Fruit fly (Drosophila melanogaster): ENCODE measurements around the gene Boh2.

Boh2 gene

DNA sequence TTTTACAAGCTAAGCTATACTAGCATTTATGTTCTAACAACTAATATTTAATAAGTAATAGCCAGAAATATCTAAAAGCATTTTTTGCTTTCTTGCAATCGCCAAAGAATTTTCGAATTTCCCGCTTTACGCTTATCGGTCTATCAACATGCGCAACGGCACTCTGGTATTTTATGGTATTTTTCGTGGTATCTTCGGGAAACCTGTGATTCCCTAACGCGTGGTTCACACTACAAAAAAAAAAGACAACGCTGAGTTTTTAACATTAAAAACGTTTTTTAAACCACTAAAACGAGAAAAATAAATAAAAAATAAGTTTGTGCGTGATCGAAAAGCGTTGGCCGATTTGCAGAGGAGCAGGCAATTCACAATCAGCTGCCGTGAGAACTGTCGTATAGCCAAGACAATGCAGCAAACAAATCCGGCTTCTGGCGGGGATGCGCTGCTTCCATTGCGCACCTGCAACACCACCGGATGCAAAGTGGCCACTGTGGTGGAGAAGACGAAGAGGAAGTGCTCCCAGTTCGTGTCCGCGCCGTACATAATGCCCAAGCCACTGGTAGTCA lies at the start of gene Boh2 (continued):
- TF ChIP-seq CG13624 (GFP tag; optimal IDR thresholded peaks at IDR 0.05) (no peak), CG7357 (GFP tag; IDR thresholded peaks at IDR 0.05) (no peak), CG14710 (tag; optimal IDR thresholded peaks at IDR 0.05) (peak; percentile 26), Six4 (GFP tag; optimal IDR thresholded peaks at IDR 0.05) (no peak), lab (GFP tag; optimal IDR thresholded peaks at IDR 0.05) (no peak), CG10462 (GFP tag; optimal IDR thresholded peaks at IDR 0.05) (no peak), CG42726 (GFP tag; IDR thresholded peaks at IDR 0.05; ENCODE audit: partially characterized antibody) (no peak), jumu (GFP tag; optimal IDR thresholded peaks at IDR 0.05) (no peak), Oli (tag; optimal IDR thresholded peaks at IDR 0.05) (no peak), CG7556 (GFP tag; optimal IDR thresholded peaks at IDR 0.05) (no peak), ind (GFP tag; optimal IDR thresholded peaks at IDR 0.05) (no peak), shn (GFP tag; optimal IDR thresholded peaks at IDR 0.05) (no peak), chinmo (GFP tag; IDR thresholded peaks at IDR 0.05; ENCODE audit: partially characterized antibody) (no peak), lola (GFP tag; optimal IDR thresholded peaks at IDR 0.05) (no peak), amos (GFP tag; IDR thresholded peaks at IDR 0.05; ENCODE audit: partially characterized antibody) (no peak), so (GFP tag; IDR thresholded peaks at IDR 0.05) (no peak), Aef1 (GFP tag; IDR thresholded peaks at IDR 0.05) (no peak), Trl (optimal IDR thresholded peaks at IDR 0.05) (no peak), Trl (GFP tag; optimal IDR thresholded peaks at IDR 0.05) (no peak), Neu2 (GFP tag; optimal IDR thresholded peaks at IDR 0.05; ENCODE audit: borderline replicate concordance) (no peak), CG11504 (tag; optimal IDR thresholded peaks at IDR 0.05) (peak; percentile 19), CG3847 (GFP tag; IDR thresholded peaks at IDR 0.05) (no peak)

DNA sequence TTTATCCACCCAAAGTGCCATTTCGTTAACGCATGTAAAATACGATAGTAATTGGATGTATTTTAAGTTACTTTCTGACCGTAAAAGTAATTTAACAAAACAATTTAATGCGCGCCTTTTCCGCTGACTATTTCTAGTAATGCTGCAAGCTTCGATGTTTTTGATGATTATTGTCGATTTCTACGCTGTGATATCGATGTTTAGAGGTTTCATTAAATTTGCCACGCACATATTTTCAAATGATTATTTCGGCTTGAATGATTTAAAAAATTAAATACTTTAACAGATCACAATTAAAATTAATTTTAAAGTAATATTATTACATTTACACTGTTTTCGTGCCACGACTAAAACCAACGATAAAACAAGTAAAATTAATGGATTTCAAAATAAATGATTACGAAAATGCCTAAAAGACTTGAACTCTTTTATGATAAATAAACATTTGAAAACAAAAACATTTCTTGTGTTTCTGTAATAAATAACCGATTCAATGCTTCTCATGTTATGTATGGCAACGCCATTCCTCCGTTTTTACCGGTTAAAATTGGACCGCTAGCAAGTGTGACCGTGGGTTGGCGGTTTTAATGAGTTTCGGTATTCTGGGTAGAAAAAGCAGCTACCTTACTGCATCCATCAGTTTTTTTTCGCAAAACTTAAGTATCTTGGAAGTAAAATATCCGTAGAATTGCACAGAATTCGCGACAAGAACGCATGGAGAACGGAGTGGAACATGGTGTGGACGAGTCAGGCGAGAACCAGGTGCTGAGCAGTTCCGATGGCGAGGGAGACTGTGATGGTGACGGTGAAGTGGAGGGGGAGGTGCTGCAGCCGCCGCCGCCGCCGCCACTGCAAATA lies 48.5 kb upstream of the Boh2 start, which contains the start of the genes RfC38 and CG4751:
RfC38 (minus strand) TSS at position 495 of the 858 bp plus-strand sequence.
CG4751 (plus strand) TSS at position 587 of the 858 bp plus-strand sequence.
- TF ChIP-seq HmgZ (tag; optimal IDR thresholded peaks at IDR 0.05) (no peak), dmrt99B (tag; optimal IDR thresholded peaks at IDR 0.05) (no peak), grau (tag; optimal IDR thresholded peaks at IDR 0.05) (no peak), exex (tag; optimal IDR thresholded peaks at IDR 0.05) (peak; percentile 37), pb (GFP tag; optimal IDR thresholded peaks at IDR 0.05) (peak; percentile 4), CG13296 (GFP tag; optimal IDR thresholded peaks at IDR 0.05) (no peak), gt (GFP tag; IDR thresholded peaks at IDR 0.05) (no peak), Max (GFP tag; optimal IDR thresholded peaks at IDR 0.05) (peak; percentile 2), Dad (GFP tag; optimal IDR thresholded peaks at IDR 0.05) (no peak), CG13287 (GFP tag; IDR thresholded peaks at IDR 0.05; ENCODE audit: partially characterized antibody) (peak; percentile 76), Ets65A (GFP tag) (peak; percentile 59), Meics (GFP tag; optimal IDR thresholded peaks at IDR 0.05) (no peak), CG2120 (GFP tag; optimal IDR thresholded peaks at IDR 0.05) (peak; percentile 32), E2f2 (GFP tag; IDR thresholded peaks at IDR 0.05) (peak; percentile 56), caup (GFP tag; optimal IDR thresholded peaks at IDR 0.05; ENCODE audit: severe bottlenecking) (no peak), Sry-β (GFP tag; optimal IDR thresholded peaks at IDR 0.05) (peak; percentile 5), CG6254 (GFP tag; optimal IDR thresholded peaks at IDR 0.05) (no peak), disco-r (GFP tag; optimal IDR thresholded peaks at IDR 0.05) (no peak), sob (GFP tag; IDR thresholded peaks at IDR 0.05) (no peak), H2.0 (GFP tag; IDR thresholded peaks at IDR 0.05) (no peak), CG4707 (GFP tag; optimal IDR thresholded peaks at IDR 0.05) (no peak), sd (tag; optimal IDR thresholded peaks at IDR 0.05) (no peak), esg (GFP tag; conservative IDR thresholded peaks at IDR 0.05) (no peak), CG8765 (GFP tag; IDR thresholded peaks at IDR 0.05) (no peak), Hr78 (GFP tag; optimal IDR thresholded peaks at IDR 0.05) (no peak), CG12104 (GFP tag; optimal IDR thresholded peaks at IDR 0.05) (no peak), Hr3 (GFP tag; optimal IDR thresholded peaks at IDR 0.05) (peak; percentile 18)

Measured in whole organism, embryonic.